Fruit fly (Drosophila melanogaster) whole organism, embryonic: ENCODE data around the gene Ube3a.

Experiments
- Ada2b ChIP-seq: fragments of 200-800 bp; sonication (Bioruptor generic); IDR thresholded peaks from 2 replicates; pipeline ENCODE4 v1.3.6; 2022; ENCODE audit warnings: missing biosample characterization, missing genetic modification characterization
- Antp ChIP-seq: fragments of 200-800 bp; sonication (Bioruptor generic); optimal IDR thresholded peaks from 3 replicates; lab custom pipeline; 2016; ENCODE audit warnings: missing biosample characterization, missing genetic modification characterization
- Asciz ChIP-seq: fragments of 200-800 bp; sonication (Bioruptor generic); optimal IDR thresholded peaks from 2 replicates; lab custom pipeline; 2017; ENCODE audit warnings: missing biosample characterization, mild to moderate bottlenecking, missing genetic modification characterization, missing genetic modification reagents
- B-H1 ChIP-seq: fragments of 200-800 bp; sonication (Bioruptor generic); IDR thresholded peaks from 3 replicates; pipeline ENCODE4 v1.3.6; 2022; ENCODE audit warnings: missing biosample characterization, missing genetic modification characterization
- CG11085 ChIP-seq: fragments of 200-800 bp; sonication (Bioruptor generic); IDR thresholded peaks from 2 replicates; pipeline ENCODE4 v1.3.6; 2022; ENCODE audit warnings: missing biosample characterization, missing genetic modification characterization
- CG12071 ChIP-seq: fragments of 200-800 bp; sonication (Bioruptor generic); optimal IDR thresholded peaks from 3 replicates; lab custom pipeline; 2018; ENCODE audit warnings: missing biosample characterization, mild to moderate bottlenecking, missing genetic modification characterization
- CG12942 ChIP-seq: fragments of 200-800 bp; sonication (Bioruptor generic); optimal IDR thresholded peaks from 3 replicates; lab custom pipeline; 2016; ENCODE audit warnings: missing biosample characterization, missing genetic modification characterization
- CG14014 ChIP-seq: fragments of 200-800 bp; sonication (Bioruptor generic); IDR thresholded peaks from 2 replicates; pipeline ENCODE4 v1.3.6; 2022; ENCODE audit warnings: missing biosample characterization, missing genetic modification characterization
- CG18262 ChIP-seq: fragments of 200-800 bp; optimal IDR thresholded peaks from 3 replicates; lab custom pipeline; 2019; ENCODE audit warnings: missing biosample characterization, mild to moderate bottlenecking, missing genetic modification characterization, moderate library complexity
- CG1832 ChIP-seq: fragments of 200-800 bp; sonication (Bioruptor generic); optimal IDR thresholded peaks from 2 replicates; lab custom pipeline; 2017; ENCODE audit warnings: missing biosample characterization, mild to moderate bottlenecking, missing genetic modification characterization, inconsistent platforms
- CG2120 ChIP-seq: fragments of 200-800 bp; sonication (Bioruptor generic); optimal IDR thresholded peaks from 3 replicates; lab custom pipeline; 2016; ENCODE audit warnings: missing biosample characterization, missing genetic modification characterization
- CG3281 ChIP-seq: fragments of 200-800 bp; sonication (Bioruptor generic); optimal IDR thresholded peaks from 3 replicates; lab custom pipeline; 2017; ENCODE audit warnings: missing biosample characterization, mild to moderate bottlenecking, missing genetic modification characterization
- CG33213 ChIP-seq: fragments of 200-800 bp; sonication (Bioruptor generic); optimal IDR thresholded peaks from 3 replicates; lab custom pipeline; 2016; ENCODE audit warnings: missing biosample characterization, missing genetic modification characterization
- CG3838 ChIP-seq: fragments of 200-800 bp; sonication (Bioruptor generic); optimal IDR thresholded peaks from 3 replicates; lab custom pipeline; 2016; ENCODE audit warnings: missing biosample characterization, missing genetic modification characterization
- CG6683 ChIP-seq: fragments of 200-800 bp; sonication (Bioruptor generic); optimal IDR thresholded peaks from 2 replicates; lab custom pipeline; 2017; ENCODE audit warnings: missing biosample characterization, mild to moderate bottlenecking, missing genetic modification characterization, missing genetic modification reagents
- CG6689 ChIP-seq: fragments of 200-800 bp; sonication (Bioruptor generic); IDR thresholded peaks from 2 replicates; pipeline ENCODE4 v1.3.6; 2022; ENCODE audit warnings: missing biosample characterization, missing genetic modification characterization
- CG7372 ChIP-seq: fragments of 200-800 bp; sonication (Bioruptor generic); IDR thresholded peaks from 2 replicates; pipeline ENCODE4 v1.3.6; 2022; ENCODE audit warnings: missing biosample characterization, missing genetic modification characterization
- CG7963 ChIP-seq: fragments of 200-800 bp; sonication (Bioruptor generic); IDR thresholded peaks from 3 replicates; pipeline ENCODE4 v1.3.6; 2022; ENCODE audit warnings: missing biosample characterization, missing genetic modification characterization; ENCODE audit not compliant: partially characterized antibody
- CG8924 ChIP-seq: fragments of 200-800 bp; optimal IDR thresholded peaks from 3 replicates; lab custom pipeline; 2019; ENCODE audit warnings: missing biosample characterization, mild to moderate bottlenecking, missing genetic modification characterization, moderate library complexity
- CkIIα-i1 ChIP-seq: fragments of 200-800 bp; sonication (Bioruptor generic); IDR thresholded peaks from 2 replicates; pipeline ENCODE4 v1.3.6; 2022; ENCODE audit warnings: missing biosample characterization, missing genetic modification characterization
- D ChIP-seq, 2 experiments: fragments of 200-800 bp in 1 of 2; fragments of >200 bp in 1 of 2; sonication (Bioruptor generic) in 1 of 2; optimal IDR thresholded peaks; 2 replicates in 1 of 2; 3 replicates in 1 of 2; lab custom pipeline; 2017; ENCODE audit warnings: mild to moderate bottlenecking in 1 of 2, missing biosample characterization in 1 of 2, missing genetic modification characterization in 1 of 2, missing genetic modification reagents in 1 of 2
- Dp ChIP-seq: fragments of 200-800 bp; sonication (Bioruptor generic); optimal IDR thresholded peaks from 2 replicates; lab custom pipeline; 2018; ENCODE audit warnings: missing biosample characterization, mild to moderate bottlenecking, missing genetic modification characterization, moderate library complexity
- Dref ChIP-seq: fragments of 200-800 bp; sonication (Bioruptor generic); IDR thresholded peaks from 2 replicates; pipeline ENCODE4 v1.3.6; 2022; ENCODE audit warnings: missing biosample characterization, missing genetic modification characterization
- Eip74EF ChIP-seq, 2 experiments: fragments of 200-800 bp in 1 of 2; fragments of >200 bp in 1 of 2; sonication (Bioruptor generic) in 1 of 2; optimal IDR thresholded peaks; 2 replicates each; lab custom pipeline; 2017 to 2019; ENCODE audit warnings: missing biosample characterization in 2 of 2, missing genetic modification characterization in 2 of 2, mild to moderate bottlenecking in 1 of 2, moderate library complexity in 1 of 2
- Fer1 ChIP-seq: fragments of 200-800 bp; sonication (Bioruptor generic); optimal IDR thresholded peaks from 2 replicates; lab custom pipeline; 2017; ENCODE audit warnings: missing biosample characterization, mild to moderate bottlenecking, missing genetic modification characterization
- H2.0 ChIP-seq: fragments of 200-800 bp; sonication (Bioruptor generic); IDR thresholded peaks from 2 replicates; pipeline ENCODE4 v1.3.6; 2022; ENCODE audit warnings: missing biosample characterization, missing genetic modification characterization
- HHEX ChIP-seq: fragments of 200-800 bp; sonication (Bioruptor generic); optimal IDR thresholded peaks from 3 replicates; lab custom pipeline; 2017; ENCODE audit warnings: missing biosample characterization, mild to moderate bottlenecking, missing genetic modification characterization, missing genetic modification reagents
- Hr39 ChIP-seq: fragments of >200 bp; optimal IDR thresholded peaks from 2 replicates; lab custom pipeline; 2017
- MTF-1 ChIP-seq: fragments of 200-800 bp; sonication (Bioruptor generic); optimal IDR thresholded peaks from 2 replicates; lab custom pipeline; 2018; ENCODE audit warnings: missing biosample characterization, mild to moderate bottlenecking, missing genetic modification characterization, borderline replicate concordance
- Neu2 ChIP-seq: fragments of 200-800 bp; sonication (Bioruptor generic); optimal IDR thresholded peaks from 3 replicates; lab custom pipeline; 2016; ENCODE audit warnings: missing biosample characterization, missing genetic modification characterization, borderline replicate concordance
- Ptx1 ChIP-seq: fragments of 200-800 bp; sonication (Bioruptor generic); IDR thresholded peaks from 2 replicates; pipeline ENCODE4 v1.3.6; 2022; ENCODE audit warnings: missing biosample characterization, missing genetic modification characterization
- Taf1 ChIP-seq: fragments of 200-800 bp; sonication (Bioruptor generic); IDR thresholded peaks from 2 replicates; pipeline ENCODE4 v1.3.6; 2022; ENCODE audit warnings: missing biosample characterization, missing genetic modification characterization
- ac ChIP-seq: fragments of 200-800 bp; sonication (Bioruptor generic); optimal IDR thresholded peaks from 3 replicates; lab custom pipeline; 2017; ENCODE audit warnings: missing biosample characterization, mild to moderate bottlenecking, missing genetic modification characterization
- aop ChIP-seq: fragments of 200-800 bp; sonication (Bioruptor generic); IDR thresholded peaks from 2 replicates; pipeline ENCODE4 v1.3.6; 2022; ENCODE audit warnings: missing biosample characterization, missing genetic modification characterization
- az2 ChIP-seq: fragments of 200-800 bp; sonication (Bioruptor generic); optimal IDR thresholded peaks from 3 replicates; lab custom pipeline; 2016; ENCODE audit warnings: missing biosample characterization, missing genetic modification characterization
- bbx ChIP-seq: fragments of 200-800 bp; sonication (Bioruptor generic); IDR thresholded peaks from 2 replicates; pipeline ENCODE4 v1.3.6; 2022; ENCODE audit warnings: missing biosample characterization, missing genetic modification characterization; ENCODE audit not compliant: partially characterized antibody
- danr ChIP-seq: fragments of 200-800 bp; sonication (Bioruptor generic); IDR thresholded peaks from 2 replicates; pipeline ENCODE4 v1.3.6; 2022; ENCODE audit warnings: missing biosample characterization, missing genetic modification characterization
- dimm ChIP-seq: fragments of 200-800 bp; sonication (Bioruptor generic); IDR thresholded peaks from 2 replicates; pipeline ENCODE4 v1.3.6; 2022; ENCODE audit warnings: missing biosample characterization, missing genetic modification characterization
- gsb ChIP-seq: fragments of 200-800 bp; sonication (Bioruptor generic); IDR thresholded peaks from 2 replicates; pipeline ENCODE4 v1.3.6; 2022; ENCODE audit warnings: missing biosample characterization, missing genetic modification characterization
- nerfin-2 ChIP-seq: fragments of 200-800 bp; sonication (Bioruptor generic); IDR thresholded peaks from 2 replicates; pipeline ENCODE4 v1.3.6; 2022; ENCODE audit warnings: missing biosample characterization, missing genetic modification characterization; ENCODE audit not compliant: partially characterized antibody
- pb ChIP-seq: fragments of 200-800 bp; sonication (Bioruptor generic); optimal IDR thresholded peaks from 3 replicates; lab custom pipeline; 2016; ENCODE audit warnings: missing biosample characterization, missing genetic modification characterization
- pho ChIP-seq: fragments of 200-800 bp; sonication (Bioruptor generic); optimal IDR thresholded peaks from 2 replicates; lab custom pipeline; 2016; ENCODE audit warnings: missing biosample characterization, missing genetic modification characterization
- pita ChIP-seq: fragments of 200-800 bp; sonication (Bioruptor generic); optimal IDR thresholded peaks from 2 replicates; lab custom pipeline; 2017; ENCODE audit warnings: missing biosample characterization, mild to moderate bottlenecking, missing genetic modification characterization
- psq ChIP-seq: fragments of 200-800 bp; sonication (Bioruptor generic); optimal IDR thresholded peaks from 2 replicates; lab custom pipeline; 2017; ENCODE audit warnings: missing biosample characterization, missing genetic modification characterization
- repo ChIP-seq: fragments of 200-800 bp; sonication (Bioruptor generic); optimal IDR thresholded peaks from 2 replicates; lab custom pipeline; 2016; ENCODE audit warnings: missing biosample characterization, missing genetic modification characterization
- sens ChIP-seq: fragments of 200-800 bp; sonication (Bioruptor generic); peaks from one replicate; lab custom pipeline; 2016; ENCODE audit warnings: missing biosample characterization, missing genetic modification characterization
- seq ChIP-seq: fragments of 200-800 bp; sonication (Bioruptor generic); IDR thresholded peaks from 2 replicates; pipeline ENCODE4 v1.3.6; 2022; ENCODE audit warnings: missing biosample characterization, missing genetic modification characterization
- slp2 ChIP-seq: fragments of 200-800 bp; sonication (Bioruptor generic); optimal IDR thresholded peaks from 2 replicates; lab custom pipeline; 2016; ENCODE audit warnings: missing biosample characterization, missing genetic modification characterization
- tna ChIP-seq: fragments of 200-800 bp; sonication (Bioruptor generic); IDR thresholded peaks from 2 replicates; pipeline ENCODE4 v1.3.6; 2022; ENCODE audit warnings: missing biosample characterization, missing genetic modification characterization; ENCODE audit not compliant: partially characterized antibody

Gene Ube3a

DNA sequence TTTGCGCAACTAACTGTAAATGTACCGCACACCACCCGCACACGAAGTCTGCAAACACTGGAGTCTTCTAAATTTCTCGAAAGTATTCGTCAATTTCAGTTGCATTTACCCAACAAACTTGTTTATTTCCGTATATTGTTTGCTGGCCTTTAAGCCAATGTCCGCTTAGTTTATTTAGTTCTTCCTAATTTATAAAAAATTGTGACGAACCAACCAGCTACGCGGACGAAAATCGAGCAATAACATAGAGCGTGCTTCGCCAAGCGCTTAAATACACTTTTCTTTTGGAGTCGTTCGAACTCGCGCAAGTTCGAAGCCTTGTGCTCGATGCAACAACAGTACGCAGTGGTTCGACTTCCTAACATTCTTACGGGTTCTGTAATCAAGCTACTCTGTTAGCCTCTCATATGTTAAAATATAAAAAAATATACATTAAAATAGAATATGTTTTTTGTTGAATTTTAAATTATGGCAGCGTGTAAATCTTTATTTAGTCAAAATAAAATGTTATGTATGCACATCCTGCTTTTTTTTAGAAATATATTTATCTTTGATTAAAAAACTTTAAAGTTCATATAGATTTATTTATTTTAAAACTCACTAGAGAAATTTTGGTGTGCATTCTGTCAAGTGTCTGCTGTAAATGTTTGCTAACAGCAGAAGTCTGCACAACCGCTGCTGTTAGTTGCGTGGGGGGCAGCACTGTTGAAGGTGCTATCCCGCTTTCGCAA, 12.9 kb downstream of the Ube3a start, which contains the start of gene GlcAT-P (continued):
- TF ChIP-seq aop (GFP tag; lab: Robert Waterston, UW) (no peak), CG6683 (GFP tag; lab: Kevin White, UChicago) (peak; percentile 75), tna (GFP tag; lab: Robert Waterston, UW) (no peak), danr (GFP tag; lab: Robert Waterston, UW) (no peak; the same call in 1 of the 2 replicates), Taf1 (no peak), Hr39 (lab: Kevin White, UChicago) (no peak), az2 (GFP tag; lab: Kevin White, UChicago) (peak; percentile 54), repo (GFP tag; lab: Kevin White, UChicago) (no peak), CG3281 (GFP tag; lab: Kevin White, UChicago) (peak; percentile 76), CG12942 (no peak), dimm (GFP tag; lab: Robert Waterston, UW) (no peak), pb (GFP tag; lab: Kevin White, UChicago) (no peak), nerfin-2 (no peak), D (optimal IDR thresholded peaks at IDR 0.05; lab: Kevin White, UChicago) (no peak), D (GFP tag; optimal IDR thresholded peaks at IDR 0.05; lab: Kevin White, UChicago) (peak; percentile 35), sens (no peak), Ptx1 (peak; percentile 75), pho (GFP tag; lab: Kevin White, UChicago) (no peak), CkIIα-i1 (no peak), pita (GFP tag; lab: Kevin White, UChicago) (no peak), CG3838 (GFP tag; lab: Kevin White, UChicago) (no peak), CG14014 (GFP tag; lab: Robert Waterston, UW) (peak; percentile 76), Neu2 (no peak), ac (GFP tag; lab: Kevin White, UChicago) (no peak), Fer1 (GFP tag; lab: Kevin White, UChicago) (peak; percentile 87), CG18262 (tag; lab: Kevin White, UChicago) (peak; percentile 82), CG7372 (GFP tag; lab: Robert Waterston, UW) (0 out of 2 replicates have a peak, but pooled peaks have one; percentile 43), CG6689 (peak; percentile 88), CG8924 (tag; lab: Kevin White, UChicago) (peak; percentile 85), Dref (GFP tag; lab: Robert Waterston, UW) (no peak), CG2120 (GFP tag; lab: Kevin White, UChicago) (peak; percentile 46), HHEX (no peak), MTF-1 (GFP tag; lab: Kevin White, UChicago) (no peak), CG1832 (GFP tag; lab: Kevin White, UChicago) (no peak), psq (GFP tag; lab: Kevin White, UChicago) (no peak), gsb (GFP tag; lab: Robert Waterston, UW) (no peak), Eip74EF (GFP tag; optimal IDR thresholded peaks at IDR 0.05; lab: Kevin White, UChicago) (peak in 1 of 2 experiments; percentile 59), CG12071 (GFP tag; lab: Kevin White, UChicago) (no peak), Dp (GFP tag; lab: Kevin White, UChicago) (no peak), Ada2b (peak; percentile 65), CG11085 (GFP tag; lab: Robert Waterston, UW) (0 out of 2 replicates have a peak, but pooled peaks have one; percentile 36), CG33213 (GFP tag; lab: Kevin White, UChicago) (no peak), Antp (GFP tag; lab: Kevin White, UChicago) (no peak), Asciz (GFP tag; lab: Kevin White, UChicago) (peak; percentile 40), H2.0 (GFP tag; lab: Robert Waterston, UW) (peak; percentile 55; the same call in 1 of the 2 replicates), seq (GFP tag; lab: Robert Waterston, UW) (peak; percentile 55; the same call in 1 of the 2 replicates), slp2 (GFP tag; lab: Kevin White, UChicago) (no peak), B-H1 (GFP tag; lab: Robert Waterston, UW) (peak; percentile 59; the same call in 2 of the 3 replicates), CG7963 (GFP tag; lab: Robert Waterston, UW) (no peak), bbx (no peak; the same call in 1 of the 2 replicates)
